Worm (Caenorhabditis elegans): ENCODE data around the gene F48G7.10.
A peak's percentile ranks its signal among the peaks of the same experiment; 100 is the strongest.

The F48G7.10 gene

ce11 chrV:676090-676489 lies 41.3 kb upstream of the F48G7.10 start:
- no peak for TF ChIP-seq snpc-1.2 (GFP tag; IDR thresholded peaks at IDR 0.05)
- no peak for TF ChIP-seq egl-27 (tag; optimal IDR thresholded peaks at IDR 0.05)
- no peak for TF ChIP-seq fos-1 (tag; optimal IDR thresholded peaks at IDR 0.05)
- TF ChIP-seq lin-38 (GFP tag; IDR thresholded peaks at IDR 0.05), result no peak
- no peak for TF ChIP-seq sdz-12 (GFP tag; optimal IDR thresholded peaks at IDR 0.05)
- TF ChIP-seq mxl-2 (GFP tag; conservative IDR thresholded peaks at IDR 0.05), result no peak
- TF ChIP-seq zfp-2 (tag; optimal IDR thresholded peaks at IDR 0.05), result no peak
- TF ChIP-seq unc-62 (GFP tag; optimal IDR thresholded peaks at IDR 0.05 in 1 of 2), result no peak
- no peak for TF ChIP-seq unc-62 (tag; optimal IDR thresholded peaks at IDR 0.05)
- TF ChIP-seq zip-11 (GFP tag; IDR thresholded peaks at IDR 0.05), result no peak
- no peak for TF ChIP-seq set-16 (GFP tag; IDR thresholded peaks at IDR 0.05)
- no peak for TF ChIP-seq nhr-10 (tag; optimal IDR thresholded peaks at IDR 0.05)
- no peak for TF ChIP-seq dmd-6 (GFP tag; IDR thresholded peaks at IDR 0.05)
- TF ChIP-seq mdl-1 (tag; optimal IDR thresholded peaks at IDR 0.05), result no peak
- TF ChIP-seq dmd-8 (GFP tag; IDR thresholded peaks at IDR 0.05), result no peak
- TF ChIP-seq lsy-2 (tag; optimal IDR thresholded peaks at IDR 0.05), result no peak
- no peak for TF ChIP-seq nhr-28 (tag; optimal IDR thresholded peaks at IDR 0.05)
- no peak for TF ChIP-seq cey-2 (tag; optimal IDR thresholded peaks at IDR 0.05; ENCODE audit: borderline replicate concordance, insufficient read depth)
- TF ChIP-seq nhr-237 (tag; optimal IDR thresholded peaks at IDR 0.05), result no peak
- TF ChIP-seq Y48G9A.11 (GFP tag; IDR thresholded peaks at IDR 0.05), result no peak
- TF ChIP-seq ama-1 (optimal IDR thresholded peaks at IDR 0.05), result no peak

- TF ChIP-seq unc-39 (tag; optimal IDR thresholded peaks at IDR 0.05), result no peak
Observed at ce11 chrV:674213-674612, 39.5 kb upstream of the F48G7.10 start, which contains the start of gene sru-25. sru-25 (minus strand) TSS chrV:674313.

- TF ChIP-seq rbr-2 (tag; optimal IDR thresholded peaks at IDR 0.05) (no peak), nhr-11 (tag; optimal IDR thresholded peaks at IDR 0.05) (no peak)
Observed at ce11 chrV:671342-671741, 36.6 kb upstream of the F48G7.10 start, which contains the start of gene sru-24. sru-24 (minus strand) TSS chrV:671442.

ce11 chrV:667459-667858 lies 32.7 kb upstream of the F48G7.10 start, which contains the start of gene nhr-180:
nhr-180 (minus strand) TSS chrV:667510.
- TF ChIP-seq duxl-1 (tag; optimal IDR thresholded peaks at IDR 0.05; ENCODE audit: poor library complexity) (peak; percentile 58), rbr-2 (tag; optimal IDR thresholded peaks at IDR 0.05) (no peak), sdz-12 (GFP tag; optimal IDR thresholded peaks at IDR 0.05) (no peak), daf-8 (GFP tag; IDR thresholded peaks at IDR 0.05) (no peak), nhr-41 (GFP tag; IDR thresholded peaks at IDR 0.05) (no peak), zfp-3 (GFP tag; conservative IDR thresholded peaks at IDR 0.05) (no peak), lin-13 (GFP tag; optimal IDR thresholded peaks at IDR 0.05) (no peak), pha-4 (GFP tag; IDR thresholded peaks at IDR 0.05) (no peak), pha-4 (tag; optimal IDR thresholded peaks at IDR 0.05) (no peak), gei-8 (GFP tag; optimal IDR thresholded peaks at IDR 0.05) (no peak), zfp-2 (tag; optimal IDR thresholded peaks at IDR 0.05) (no peak), nhr-76 (tag; optimal IDR thresholded peaks at IDR 0.05) (no peak), attf-4 (tag; optimal IDR thresholded peaks at IDR 0.05) (no peak), unc-39 (tag; optimal IDR thresholded peaks at IDR 0.05) (no peak), F44E2.7 (GFP tag; IDR thresholded peaks at IDR 0.05) (no peak), nhr-111 (GFP tag; optimal IDR thresholded peaks at IDR 0.05) (no peak), lin-1 (GFP tag; IDR thresholded peaks at IDR 0.05) (no peak), tra-1 (GFP tag; IDR thresholded peaks at IDR 0.05) (no peak), jun-1 (tag; optimal IDR thresholded peaks at IDR 0.05) (no peak), D1046.2 (GFP tag; IDR thresholded peaks at IDR 0.05) (no peak), R02D3.7 (tag; optimal IDR thresholded peaks at IDR 0.05) (no peak), set-16 (GFP tag; IDR thresholded peaks at IDR 0.05) (no peak), mxl-3 (GFP tag; optimal IDR thresholded peaks at IDR 0.05) (peak; percentile 33), egl-27 (tag; optimal IDR thresholded peaks at IDR 0.05) (no peak), mdl-1 (tag; optimal IDR thresholded peaks at IDR 0.05) (peak; percentile 37 to 74), ceh-62 (tag; optimal IDR thresholded peaks at IDR 0.05) (no peak), nhr-6 (tag; optimal IDR thresholded peaks at IDR 0.05) (no peak), php-3 (GFP tag; IDR thresholded peaks at IDR 0.05) (no peak), hmg-1.1 (GFP tag; IDR thresholded peaks at IDR 0.05) (0 out of 2 replicates have a peak, but pooled peaks have one; percentile 12), arid-1 (GFP tag; conservative IDR thresholded peaks at IDR 0.05) (no peak), nhr-77 (tag; optimal IDR thresholded peaks at IDR 0.05) (peak; percentile 6)
